Fruit fly (Drosophila melanogaster) whole organism, adult: ENCODE measurements around the gene Phlpp.

ENCODE experiments used
- CG11617 ChIP-seq: fragments of 200-800 bp; sonication (Bioruptor generic); optimal IDR thresholded peaks from 2 replicates; lab custom pipeline; 2017; ENCODE audit warnings: mild to moderate bottlenecking, missing biosample characterization, missing genetic modification reagents, missing genetic modification characterization
- CG12768 ChIP-seq: fragments of 200-800 bp; sonication (Bioruptor generic); optimal IDR thresholded peaks from 2 replicates; lab custom pipeline; 2017; ENCODE audit warnings: missing biosample characterization, missing genetic modification characterization, mild to moderate bottlenecking, moderate library complexity, missing genetic modification reagents
- CG14711 ChIP-seq: fragments of 200-800 bp; sonication (Bioruptor generic); optimal IDR thresholded peaks from 2 replicates; lab custom pipeline; 2018; ENCODE audit warnings: missing biosample characterization, mild to moderate bottlenecking, missing genetic modification characterization, moderate library complexity
- CG1620 ChIP-seq: fragments of 200-800 bp; sonication (Bioruptor generic); optimal IDR thresholded peaks from 2 replicates; lab custom pipeline; 2016; ENCODE audit warnings: missing biosample characterization, missing genetic modification characterization
- CG33017 ChIP-seq: fragments of 200-800 bp; sonication (Bioruptor generic); optimal IDR thresholded peaks from 2 replicates; lab custom pipeline; 2018; ENCODE audit warnings: missing biosample characterization, mild to moderate bottlenecking, missing genetic modification characterization, moderate library complexity
- CG5204 ChIP-seq: fragments of 200-800 bp; sonication (Bioruptor generic); optimal IDR thresholded peaks from 2 replicates; lab custom pipeline; 2016; ENCODE audit warnings: missing biosample characterization, missing genetic modification characterization
- CG7045 ChIP-seq: fragments of 200-800 bp; sonication (Bioruptor generic); optimal IDR thresholded peaks from 2 replicates; lab custom pipeline; 2017; ENCODE audit warnings: missing biosample characterization, mild to moderate bottlenecking, missing genetic modification characterization
- CG7101 ChIP-seq: fragments of 200-800 bp; sonication (Bioruptor generic); optimal IDR thresholded peaks from 2 replicates; lab custom pipeline; 2018; ENCODE audit warnings: missing biosample characterization, mild to moderate bottlenecking, missing genetic modification characterization, moderate library complexity
- Clk ChIP-seq: fragments of 200-800 bp; sonication (Bioruptor generic); optimal IDR thresholded peaks from 2 replicates; lab custom pipeline; 2017; ENCODE audit warnings: missing biosample characterization, missing genetic modification characterization
- Crg-1 ChIP-seq: fragments of 200-800 bp; sonication (Bioruptor generic); optimal IDR thresholded peaks from 2 replicates; lab custom pipeline; 2016; ENCODE audit warnings: missing biosample characterization, missing genetic modification characterization
- Hr96 ChIP-seq: fragments of 200-800 bp; sonication (Bioruptor generic); optimal IDR thresholded peaks from 2 replicates; lab custom pipeline; 2016; ENCODE audit warnings: missing biosample characterization, missing genetic modification characterization
- Mnt ChIP-seq: fragments of 200-800 bp; sonication (Bioruptor generic); optimal IDR thresholded peaks from 2 replicates; lab custom pipeline; 2016; ENCODE audit warnings: missing biosample characterization, mild to moderate bottlenecking, missing genetic modification characterization
- bab1 ChIP-seq: fragments of 200-800 bp; sonication (Bioruptor generic); optimal IDR thresholded peaks from 3 replicates; lab custom pipeline; 2019; ENCODE audit warnings: missing biosample characterization, mild to moderate bottlenecking, missing genetic modification characterization, moderate library complexity
- cic ChIP-seq: fragments of 200-800 bp; sonication (Bioruptor generic); optimal IDR thresholded peaks from 2 replicates; lab custom pipeline; 2017; ENCODE audit warnings: missing biosample characterization, mild to moderate bottlenecking, missing genetic modification characterization, moderate library complexity
- cnc ChIP-seq, 2 experiments: fragments of >200 bp; optimal IDR thresholded peaks; 2 replicates each; lab custom pipeline; 2017
- kay ChIP-seq: fragments of 200-800 bp; sonication (Bioruptor generic); peaks from one replicate; lab custom pipeline; 2016; ENCODE audit warnings: missing biosample characterization, missing genetic modification characterization, borderline replicate concordance
- ovo ChIP-seq: fragments of 200-800 bp; sonication (Bioruptor generic); optimal IDR thresholded peaks from 2 replicates; lab custom pipeline; 2016; ENCODE audit warnings: missing biosample characterization, missing genetic modification characterization
- pad ChIP-seq: fragments of 200-800 bp; sonication (Bioruptor generic); optimal IDR thresholded peaks from 3 replicates; lab custom pipeline; 2017; ENCODE audit warnings: missing biosample characterization, missing genetic modification characterization, mild to moderate bottlenecking, moderate library complexity, missing genetic modification reagents
- tj ChIP-seq: fragments of 200-800 bp; sonication (Bioruptor generic); optimal IDR thresholded peaks from 3 replicates; lab custom pipeline; 2017; ENCODE audit warnings: missing biosample characterization, mild to moderate bottlenecking, missing genetic modification characterization, moderate library complexity
- toe ChIP-seq: fragments of 200-800 bp; sonication (Bioruptor generic); optimal IDR thresholded peaks from 2 replicates; lab custom pipeline; 2016; ENCODE audit warnings: missing biosample characterization, missing genetic modification characterization

Gene Phlpp

DNA sequence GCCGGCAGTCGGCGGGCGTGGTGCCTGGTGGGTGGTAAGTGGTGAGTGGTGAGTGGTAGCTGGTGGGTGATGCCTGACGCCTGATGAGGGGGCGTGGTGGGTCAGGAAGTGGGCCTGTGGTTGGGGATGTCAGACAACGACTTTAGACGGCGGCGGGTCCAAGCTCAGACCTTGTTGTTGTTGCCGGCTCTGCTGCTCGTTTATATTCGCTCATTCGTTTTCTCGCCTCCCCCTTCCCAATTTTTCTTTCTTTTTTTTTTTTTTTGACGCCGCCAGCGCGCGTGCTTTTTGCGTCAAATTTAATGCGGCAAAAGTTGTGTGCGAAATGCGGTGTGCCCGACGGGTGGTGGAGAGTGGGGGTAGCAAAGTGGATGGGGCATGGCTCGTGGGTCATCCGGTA is 39.3 kb upstream of the Phlpp start:
- no peak for TF ChIP-seq Hr96 (GFP tag; lab: Kevin White, UChicago)
- TF ChIP-seq cnc (optimal IDR thresholded peaks at IDR 0.05; lab: Kevin White, UChicago), result no peak
- TF ChIP-seq CG5204, result no peak

DNA sequence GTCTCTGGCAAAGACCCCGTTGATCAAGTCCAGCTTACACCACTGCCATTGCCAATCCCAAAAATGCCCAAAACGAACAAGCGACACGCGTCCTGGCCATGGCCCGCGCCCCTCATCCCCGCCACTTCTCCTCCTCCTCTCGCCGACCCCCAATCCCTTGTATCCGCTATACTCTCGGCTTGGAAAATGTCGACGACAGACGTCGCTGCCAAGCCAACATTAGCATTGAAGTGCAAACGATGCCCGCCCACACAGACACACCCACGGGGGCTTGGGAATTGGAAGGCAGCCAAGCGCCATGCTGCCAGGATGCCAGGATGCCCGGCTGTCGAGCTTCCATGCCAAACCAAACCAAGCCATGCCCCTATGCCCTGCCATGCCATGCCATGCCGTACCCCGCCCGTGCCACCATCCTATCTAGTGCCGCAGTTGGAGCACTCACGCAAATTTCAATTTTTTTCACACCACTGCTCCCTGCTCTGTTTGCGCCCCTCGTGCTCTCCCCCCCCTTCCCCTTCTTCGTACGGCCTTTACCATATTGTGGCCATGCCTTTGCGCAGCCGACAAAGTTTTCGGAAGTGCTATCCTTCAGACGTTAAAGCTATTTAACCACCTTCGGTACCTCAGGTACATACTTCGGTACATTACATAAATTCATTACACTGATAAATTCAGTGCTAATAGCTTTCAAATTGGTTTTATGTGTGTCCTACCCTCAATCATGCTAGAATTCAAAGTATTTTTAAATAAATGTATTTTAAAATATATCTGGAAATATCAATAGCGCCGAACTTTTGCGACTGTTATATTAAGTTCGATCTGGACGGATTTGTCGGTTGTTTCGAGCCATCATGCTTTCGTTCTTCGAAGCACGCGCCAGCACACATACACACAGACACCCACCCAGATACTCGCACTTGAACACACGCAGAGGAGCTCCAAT is 37.4 kb upstream of the Phlpp start:
- TF ChIP-seq CG7045 (GFP tag; lab: Kevin White, UChicago) (peak; percentile 74), bab1 (no peak), CG7101 (tag; lab: Kevin White, UChicago) (peak; percentile 72), CG5204 (peak; percentile 49), pad (GFP tag; lab: Kevin White, UChicago) (peak; percentile 40), CG11617 (GFP tag; lab: Kevin White, UChicago) (peak; percentile 71), Clk (GFP tag; lab: Kevin White, UChicago) (peak; percentile 64), CG33017 (tag; lab: Kevin White, UChicago) (peak; percentile 80), toe (GFP tag; lab: Kevin White, UChicago) (no peak), ovo (GFP tag; lab: Kevin White, UChicago) (no peak), Mnt (GFP tag; lab: Kevin White, UChicago) (peak; percentile 0), kay (GFP tag; lab: Kevin White, UChicago) (peak; percentile 54), CG14711 (tag; lab: Kevin White, UChicago) (peak; percentile 9), cic (GFP tag; lab: Kevin White, UChicago) (no peak), CG12768 (GFP tag; lab: Kevin White, UChicago) (peak; percentile 45), tj (peak; percentile 1)

DNA sequence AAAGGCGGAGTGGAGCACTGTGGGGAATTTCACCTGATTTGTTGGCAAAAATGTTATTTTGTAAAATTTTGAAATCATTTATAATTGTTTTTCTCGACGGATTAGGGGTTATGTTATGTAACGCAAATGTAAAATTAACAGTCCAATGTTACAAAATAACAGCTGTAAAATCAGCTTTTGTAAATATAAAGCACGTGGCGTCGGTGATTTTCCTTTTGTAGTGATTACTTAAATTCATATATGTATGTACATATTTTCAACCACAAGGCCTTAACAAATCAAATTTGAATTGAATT is 36.8 kb upstream of the Phlpp start, which contains the start of gene CG15172:
Gene CG15172 (plus strand): TSS at position 197 of the 296 bp plus-strand sequence.
- TF ChIP-seq cic (GFP tag; lab: Kevin White, UChicago), result no peak
- no peak for TF ChIP-seq CG5204

DNA sequence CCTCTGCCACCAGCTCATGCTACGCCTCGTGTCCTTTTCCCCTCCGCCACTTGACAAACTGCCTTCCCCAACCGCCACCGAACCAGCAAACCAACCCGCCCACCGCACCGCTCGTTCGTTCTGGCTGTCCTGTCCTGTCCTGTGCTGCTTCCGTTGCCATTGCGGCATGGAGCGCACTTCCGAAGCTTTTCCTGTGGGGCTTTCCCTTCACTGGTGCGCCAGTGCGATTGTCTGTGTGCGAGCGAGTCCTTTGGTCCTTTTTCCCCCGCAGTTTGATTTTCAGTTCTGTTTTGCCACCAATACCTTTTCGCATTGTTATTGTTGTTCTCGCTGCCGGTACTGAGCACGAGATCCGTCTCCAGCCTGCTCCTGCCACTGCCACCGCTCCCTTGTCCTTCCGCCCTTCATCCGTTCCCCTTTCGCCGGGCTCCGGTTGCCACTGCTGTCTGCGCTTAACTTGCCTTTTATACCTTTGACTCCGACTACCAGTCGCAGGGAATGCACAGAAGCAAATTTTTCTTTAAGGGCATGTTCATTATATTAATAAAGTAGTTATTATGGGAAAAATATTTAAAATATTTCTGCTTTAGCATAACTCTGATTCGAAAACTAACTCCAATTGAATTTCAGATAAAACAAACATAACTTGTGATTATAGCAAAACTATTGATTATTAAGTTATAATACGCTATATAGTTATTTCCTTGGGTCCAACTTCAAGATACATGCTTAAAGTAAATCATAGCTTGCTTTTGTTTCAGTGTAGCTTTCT is 34.8 kb upstream of the Phlpp start:
- TF ChIP-seq CG11617 (GFP tag; lab: Kevin White, UChicago), result peak; percentile 13
- no peak for TF ChIP-seq Crg-1 (GFP tag; lab: Kevin White, UChicago)
- TF ChIP-seq tj, result peak; percentile 10
- no peak for TF ChIP-seq CG12768 (GFP tag; lab: Kevin White, UChicago)
- no peak for TF ChIP-seq toe (GFP tag; lab: Kevin White, UChicago)
- peak; percentile 43 for TF ChIP-seq CG5204
- TF ChIP-seq ovo (GFP tag; lab: Kevin White, UChicago), result no peak
- peak; percentile 8 for TF ChIP-seq CG7045 (GFP tag; lab: Kevin White, UChicago)
- no peak for TF ChIP-seq kay (GFP tag; lab: Kevin White, UChicago)
- no peak for TF ChIP-seq cic (GFP tag; lab: Kevin White, UChicago)
- no peak for TF ChIP-seq bab1
- peak; percentile 8 for TF ChIP-seq CG7101 (tag; lab: Kevin White, UChicago)
- no peak for TF ChIP-seq Hr96 (GFP tag; lab: Kevin White, UChicago)
- TF ChIP-seq Clk (GFP tag; lab: Kevin White, UChicago), result no peak
- TF ChIP-seq CG1620 (GFP tag; lab: Kevin White, UChicago), result no peak
- TF ChIP-seq CG33017 (tag; lab: Kevin White, UChicago), result no peak
- no peak for TF ChIP-seq CG14711 (tag; lab: Kevin White, UChicago)
- TF ChIP-seq cnc (optimal IDR thresholded peaks at IDR 0.05; lab: Kevin White, UChicago), result no peak
- no peak for TF ChIP-seq pad (GFP tag; lab: Kevin White, UChicago)
- TF ChIP-seq Mnt (GFP tag; lab: Kevin White, UChicago), result no peak

DNA sequence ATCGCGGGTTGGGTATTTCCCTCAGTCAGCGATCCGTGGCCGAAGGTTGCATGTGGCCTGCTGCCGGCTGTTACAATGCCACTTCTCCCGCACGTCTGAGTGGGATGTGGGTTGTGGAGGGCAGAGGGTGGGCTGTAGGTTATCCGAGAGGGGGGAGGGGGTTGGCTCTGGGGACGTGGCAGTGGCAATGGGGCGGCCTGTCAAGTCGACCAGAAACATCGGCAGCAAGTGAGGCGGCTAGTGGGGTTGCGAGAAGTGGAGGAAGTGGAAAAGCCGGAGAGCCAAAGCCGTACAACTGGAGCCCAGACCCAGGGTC is 34.2 kb upstream of the Phlpp start:
- TF ChIP-seq Clk (GFP tag; lab: Kevin White, UChicago) (no peak), CG14711 (tag; lab: Kevin White, UChicago) (no peak), cic (GFP tag; lab: Kevin White, UChicago) (no peak), Crg-1 (GFP tag; lab: Kevin White, UChicago) (no peak), CG5204 (no peak), cnc (optimal IDR thresholded peaks at IDR 0.05; lab: Kevin White, UChicago) (no peak), CG7101 (tag; lab: Kevin White, UChicago) (no peak), toe (GFP tag; lab: Kevin White, UChicago) (no peak)

DNA sequence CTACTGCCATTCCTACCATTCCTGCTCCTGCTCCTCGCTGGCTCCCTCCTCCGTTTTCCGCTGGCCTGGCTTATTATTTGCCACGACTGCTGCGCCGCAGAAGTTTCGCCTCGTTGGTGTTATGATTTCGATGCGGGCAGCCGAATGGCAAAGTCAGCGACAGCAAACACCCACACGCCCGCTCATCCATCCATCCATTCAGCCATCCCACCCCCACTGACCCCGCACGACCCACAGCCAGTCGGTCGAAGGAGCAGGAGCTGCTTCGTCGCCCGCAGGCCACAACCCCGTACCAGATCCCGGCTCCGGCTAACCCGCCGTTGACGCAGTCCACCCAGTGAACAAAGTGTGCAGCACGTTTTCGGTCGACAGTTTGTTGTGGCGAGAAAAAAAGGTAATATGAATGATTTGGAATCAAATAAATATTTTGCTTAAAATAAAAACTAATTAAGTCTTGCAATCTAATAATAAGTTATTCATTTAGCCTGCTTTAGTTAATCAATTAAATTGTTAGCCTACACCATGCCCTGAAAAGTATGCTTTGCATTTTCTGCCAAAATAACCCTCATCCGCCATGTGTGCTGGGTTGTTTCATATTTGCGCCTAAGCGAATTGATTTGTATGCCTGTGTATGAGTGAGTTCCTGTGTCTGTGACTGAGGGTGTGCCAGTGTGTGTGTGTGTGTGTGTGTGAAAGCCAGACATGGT is 32.3 kb upstream of the Phlpp start:
- TF ChIP-seq toe (GFP tag; lab: Kevin White, UChicago) (peak; percentile 10), Mnt (GFP tag; lab: Kevin White, UChicago) (no peak), CG33017 (tag; lab: Kevin White, UChicago) (peak; percentile 32), CG7045 (GFP tag; lab: Kevin White, UChicago) (peak; percentile 11), CG7101 (tag; lab: Kevin White, UChicago) (peak; percentile 21)
